Worm (Caenorhabditis elegans) whole organism, late embryonic: Measurements from ENCODE around the gene memi-2.

Experiments
- F13H6.1 ChIP-seq: sonication (generic microtip); optimal IDR thresholded peaks from 2 replicates; lab custom pipeline; 2016; ENCODE audit warnings: missing genetic modification characterization, missing compliant biosample characterization
- ahr-1 ChIP-seq: sonication (generic microtip); optimal IDR thresholded peaks from 2 replicates; lab custom pipeline; 2016; ENCODE audit warnings: missing genetic modification characterization, missing compliant biosample characterization
- ceh-14 ChIP-seq: sonication (generic microtip); optimal IDR thresholded peaks from 2 replicates; lab custom pipeline; 2016; ENCODE audit warnings: missing genotype, missing genetic modification characterization, missing compliant biosample characterization
- ceh-18 ChIP-seq: sonication (generic microtip); optimal IDR thresholded peaks from 2 replicates; lab custom pipeline; 2016; ENCODE audit warnings: missing genetic modification characterization, missing compliant biosample characterization
- ceh-19 ChIP-seq: fragments of 200-800 bp; sonication (Bioruptor generic); optimal IDR thresholded peaks from 2 replicates; lab custom pipeline; 2018; ENCODE audit warnings: mild to moderate bottlenecking, missing genetic modification characterization, missing compliant biosample characterization
- ceh-30 ChIP-seq: fragments of 150-350 bp; optimal IDR thresholded peaks from 2 replicates; lab custom pipeline; 2014; ENCODE audit warnings: missing biosample characterization, missing genetic modification characterization
- che-1 ChIP-seq: sonication (generic microtip); optimal IDR thresholded peaks from 2 replicates; lab custom pipeline; 2016; ENCODE audit warnings: mild to moderate bottlenecking, missing genetic modification characterization, missing compliant biosample characterization
- dmd-4 ChIP-seq: sonication (generic microtip); optimal IDR thresholded peaks from 2 replicates; lab custom pipeline; 2016; ENCODE audit warnings: borderline replicate concordance, missing genetic modification characterization, missing compliant biosample characterization
- dve-1 ChIP-seq: sonication (generic microtip); optimal IDR thresholded peaks from 2 replicates; lab custom pipeline; 2017; ENCODE audit warnings: antibody characterized with exemption, mild to moderate bottlenecking, missing genetic modification characterization, missing compliant biosample characterization
- elt-2 ChIP-seq: sonication (generic microtip); optimal IDR thresholded peaks from 2 replicates; lab custom pipeline; 2016; ENCODE audit warnings: missing genetic modification reagents, missing genetic modification characterization, missing compliant biosample characterization
- elt-4 ChIP-seq: sonication (generic microtip); optimal IDR thresholded peaks from 2 replicates; lab custom pipeline; 2016; ENCODE audit warnings: missing genetic modification characterization, missing compliant biosample characterization
- eyg-1 ChIP-seq: sonication (generic microtip); optimal IDR thresholded peaks from 2 replicates; lab custom pipeline; 2016; ENCODE audit warnings: missing genotype, missing genetic modification characterization, missing compliant biosample characterization
- fkh-10 ChIP-seq: fragments of 150-350 bp; optimal IDR thresholded peaks from 2 replicates; lab custom pipeline; 2014; ENCODE audit warnings: missing biosample characterization, missing genetic modification reagents, missing genetic modification characterization
- fkh-6 ChIP-seq: sonication (generic microtip); optimal IDR thresholded peaks from 2 replicates; lab custom pipeline; 2016; ENCODE audit warnings: missing genetic modification characterization, missing compliant biosample characterization
- gmeb-2 ChIP-seq: sonication (generic microtip); optimal IDR thresholded peaks from 2 replicates; lab custom pipeline; 2016; ENCODE audit warnings: missing genetic modification characterization, inconsistent platforms, missing compliant biosample characterization
- hlh-30 ChIP-seq: sonication (generic microtip); optimal IDR thresholded peaks from 2 replicates; lab custom pipeline; 2017; ENCODE audit warnings: antibody characterized with exemption, missing genetic modification characterization, missing compliant biosample characterization; ENCODE audit not compliant: insufficient read depth
- hlh-8 ChIP-seq: sonication (generic microtip); optimal IDR thresholded peaks from 2 replicates; lab custom pipeline; 2016; ENCODE audit warnings: missing genotype, missing genetic modification characterization, missing compliant biosample characterization
- lim-6 ChIP-seq: sonication (generic microtip); optimal IDR thresholded peaks from 2 replicates; lab custom pipeline; 2016; ENCODE audit warnings: missing genetic modification characterization, missing compliant biosample characterization
- nfya-1 ChIP-seq: sonication (generic microtip); optimal IDR thresholded peaks from 2 replicates; lab custom pipeline; 2017; ENCODE audit warnings: missing genetic modification characterization, mild to moderate bottlenecking, missing compliant biosample characterization, antibody characterized with exemption, moderate library complexity
- nhr-11 ChIP-seq: fragments of 150-350 bp; optimal IDR thresholded peaks from 2 replicates; lab custom pipeline; 2014; ENCODE audit warnings: missing biosample characterization, missing genetic modification characterization
- pag-3 ChIP-seq: sonication (generic microtip); optimal IDR thresholded peaks from 2 replicates; lab custom pipeline; 2016; ENCODE audit warnings: missing compliant biosample characterization, missing genetic modification characterization, borderline replicate concordance
- pha-4 ChIP-seq: fragments of 150-350 bp; optimal IDR thresholded peaks from 2 replicates; lab custom pipeline; 2018; ENCODE audit warnings: missing biosample characterization, missing genetic modification reagents, missing genetic modification characterization
- pqm-1 ChIP-seq: sonication (generic microtip); optimal IDR thresholded peaks from 2 replicates; lab custom pipeline; 2016; ENCODE audit warnings: missing genetic modification characterization, missing compliant biosample characterization
- rnt-1 ChIP-seq: sonication (generic microtip); optimal IDR thresholded peaks from 2 replicates; lab custom pipeline; 2016; ENCODE audit warnings: missing genetic modification characterization, missing compliant biosample characterization
- sdc-2 ChIP-seq: sonication (generic microtip); optimal IDR thresholded peaks from 2 replicates; lab custom pipeline; 2016; ENCODE audit warnings: missing genotype, missing genetic modification characterization, missing compliant biosample characterization
- sox-2 ChIP-seq: fragments of 200-800 bp; sonication (Bioruptor generic); IDR thresholded peaks from 2 replicates; pipeline ENCODE4 v1.3.6; 2022; ENCODE audit warnings: missing genetic modification reagents, missing genetic modification characterization, missing compliant biosample characterization
- tbx-7 ChIP-seq: sonication (generic microtip); optimal IDR thresholded peaks from 2 replicates; lab custom pipeline; 2016; ENCODE audit warnings: missing genotype, missing genetic modification characterization, missing compliant biosample characterization
- ttx-3 ChIP-seq: sonication (generic microtip); optimal IDR thresholded peaks from 2 replicates; lab custom pipeline; 2016; ENCODE audit warnings: missing genetic modification reagents, missing genetic modification characterization, missing compliant biosample characterization
- unc-55 ChIP-seq: sonication (generic microtip); optimal IDR thresholded peaks from 2 replicates; lab custom pipeline; 2017; ENCODE audit warnings: missing biosample characterization, missing genetic modification reagents, missing genetic modification characterization
- unc-86 ChIP-seq: sonication (generic microtip); optimal IDR thresholded peaks from 2 replicates; lab custom pipeline; 2016; ENCODE audit warnings: missing genetic modification characterization, missing compliant biosample characterization

Gene memi-2

DNA sequence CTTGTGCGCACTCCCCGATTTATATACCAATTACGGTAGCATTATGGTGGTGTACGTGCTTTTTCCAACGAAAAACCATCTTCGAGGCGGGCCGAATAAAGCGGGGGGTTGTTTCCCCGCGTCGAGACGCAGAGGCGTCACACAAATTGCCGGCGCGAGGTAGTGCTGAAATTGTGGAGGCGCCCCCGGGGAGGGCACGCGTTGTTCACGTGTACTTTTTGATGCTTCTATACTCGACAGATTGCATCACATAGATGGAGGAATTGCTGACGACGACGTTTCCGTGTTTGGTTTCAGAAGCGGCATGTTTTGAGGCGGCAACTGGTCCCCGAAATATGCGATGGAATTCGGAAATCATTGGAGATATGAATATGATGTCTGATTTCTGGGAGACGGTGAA lies 5.1 kb downstream of the memi-2 start (continued):
- TF ChIP-seq ttx-3 = no peak
- TF ChIP-seq nfya-1 (tag; lab: Kevin White, UChicago) = peak; percentile 45
- no peak for TF ChIP-seq gmeb-2 (tag; lab: Kevin White, UChicago)
- no peak for TF ChIP-seq ceh-14
- TF ChIP-seq F13H6.1 (tag; lab: Kevin White, UChicago) = no peak
- no peak for TF ChIP-seq ceh-19 (GFP tag; lab: Kevin White, UChicago)
- peak; percentile 37 for TF ChIP-seq hlh-30
- TF ChIP-seq elt-4 (tag; lab: Kevin White, UChicago) = no peak
- no peak for TF ChIP-seq ceh-30 (tag; lab: Kevin White, UChicago)
- TF ChIP-seq eyg-1 = no peak
- no peak for TF ChIP-seq fkh-10 (GFP tag; lab: Kevin White, UChicago)
- peak; percentile 48 for TF ChIP-seq dve-1 (tag; lab: Kevin White, UChicago)
- TF ChIP-seq rnt-1 (tag; lab: Kevin White, UChicago) = peak; percentile 16
- no peak for TF ChIP-seq sox-2
- no peak for TF ChIP-seq sdc-2 (tag; lab: Kevin White, UChicago)
- no peak for TF ChIP-seq che-1 (tag; lab: Kevin White, UChicago)
- no peak for TF ChIP-seq hlh-8 (tag; lab: Kevin White, UChicago)
- TF ChIP-seq dmd-4 (tag; lab: Kevin White, UChicago) = no peak

DNA sequence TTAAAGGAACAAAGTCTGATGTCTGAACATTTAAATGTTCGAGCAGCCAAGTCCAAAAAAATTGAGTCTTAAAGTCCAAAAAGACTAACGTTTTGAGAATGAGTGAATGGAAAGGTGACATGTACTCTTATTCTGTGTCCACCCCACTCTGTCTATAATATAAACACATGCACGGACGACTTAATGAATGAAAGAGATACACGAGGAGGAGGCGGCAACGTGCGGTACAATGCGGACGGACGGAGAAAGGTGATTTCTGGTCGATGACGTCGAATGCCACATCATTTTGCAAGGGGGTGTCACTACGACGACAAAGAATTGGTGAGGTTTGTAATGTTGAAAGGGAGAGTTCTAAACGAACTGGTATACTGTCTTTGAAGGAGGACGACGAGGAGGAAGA lies 5.6 kb downstream of the memi-2 start:
- no peak for TF ChIP-seq tbx-7 (tag; lab: Kevin White, UChicago)
- no peak for TF ChIP-seq lim-6 (tag; lab: Kevin White, UChicago)
- peak; percentile 17 for TF ChIP-seq unc-55 (GFP tag; lab: Kevin White, UChicago)
- TF ChIP-seq fkh-6 (tag; lab: Kevin White, UChicago) = no peak
- TF ChIP-seq pag-3 (tag; lab: Kevin White, UChicago) = no peak
- TF ChIP-seq, all 69 proteins: peak for 1

DNA sequence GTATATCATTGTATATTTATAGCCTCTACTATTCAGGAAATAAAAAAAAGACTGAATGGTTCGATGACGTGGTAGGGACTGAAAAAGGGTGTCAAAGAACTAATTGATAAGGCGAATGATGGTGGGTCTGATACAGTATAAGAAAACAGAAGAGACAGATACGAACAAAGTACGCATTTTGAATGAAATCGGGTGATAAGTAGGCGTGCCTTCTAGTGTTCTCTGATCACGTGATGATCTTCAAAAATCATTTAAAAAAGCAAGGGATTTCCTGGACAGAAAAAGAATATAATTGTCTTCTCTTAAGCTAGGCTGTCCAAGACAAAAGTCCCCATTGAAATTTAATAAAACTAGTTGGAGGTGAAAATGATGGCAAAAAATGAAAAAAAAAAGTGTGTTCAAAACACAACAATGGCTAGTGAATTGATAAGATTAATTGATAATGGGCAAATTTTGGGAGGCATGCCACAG lies 7.0 kb downstream of the memi-2 start:
- TF ChIP-seq fkh-10 (GFP tag; lab: Kevin White, UChicago) (no peak), hlh-30 (peak; percentile 3), ahr-1 (tag; lab: Kevin White, UChicago) (no peak), dve-1 (tag; lab: Kevin White, UChicago) (peak; percentile 22), elt-2 (peak; percentile 58)

DNA sequence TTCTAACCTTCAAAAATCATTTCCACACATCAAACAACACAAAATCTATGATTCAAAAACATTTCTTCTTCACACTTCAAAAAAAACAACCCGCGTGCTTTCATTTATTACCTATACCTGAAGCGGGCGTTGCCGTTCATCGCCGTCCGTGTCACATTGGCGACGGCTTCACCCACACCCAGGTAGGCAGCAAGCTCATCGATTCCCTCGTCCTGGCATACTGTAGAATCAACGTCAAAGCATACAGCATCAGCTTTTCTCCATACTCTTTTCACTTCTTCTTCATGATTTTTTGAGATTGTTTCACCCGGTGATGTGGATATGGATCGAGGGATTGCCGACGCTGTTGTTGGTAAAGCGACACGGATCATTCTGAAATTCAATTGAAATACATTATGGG lies 8.1 kb downstream of the memi-2 start:
- no peak for TF ChIP-seq ceh-18 (tag; lab: Kevin White, UChicago)

DNA sequence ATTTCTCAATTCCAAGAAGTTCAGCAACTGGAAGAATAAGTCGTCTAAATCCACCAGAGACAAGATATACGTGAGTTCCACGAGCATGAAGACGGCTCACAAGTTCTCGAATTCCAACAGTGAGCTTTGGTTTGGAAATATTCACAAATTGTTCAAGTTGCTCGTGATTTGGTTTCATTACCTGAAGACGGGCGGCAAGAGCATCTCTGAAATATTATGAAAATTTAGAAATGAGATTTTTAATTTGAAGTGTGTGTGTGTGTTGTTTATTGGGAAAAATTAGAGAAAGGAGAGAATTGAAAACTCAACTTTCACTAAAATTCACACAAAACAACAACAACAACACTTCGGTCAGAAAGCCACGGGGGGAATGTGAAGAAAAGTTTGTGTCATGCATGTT lies 9.5 kb downstream of the memi-2 start:
- TF ChIP-seq unc-55 (GFP tag; lab: Kevin White, UChicago) (no peak), sdc-2 (tag; lab: Kevin White, UChicago) (no peak), nhr-11 (tag; lab: Kevin White, UChicago) (no peak)

DNA sequence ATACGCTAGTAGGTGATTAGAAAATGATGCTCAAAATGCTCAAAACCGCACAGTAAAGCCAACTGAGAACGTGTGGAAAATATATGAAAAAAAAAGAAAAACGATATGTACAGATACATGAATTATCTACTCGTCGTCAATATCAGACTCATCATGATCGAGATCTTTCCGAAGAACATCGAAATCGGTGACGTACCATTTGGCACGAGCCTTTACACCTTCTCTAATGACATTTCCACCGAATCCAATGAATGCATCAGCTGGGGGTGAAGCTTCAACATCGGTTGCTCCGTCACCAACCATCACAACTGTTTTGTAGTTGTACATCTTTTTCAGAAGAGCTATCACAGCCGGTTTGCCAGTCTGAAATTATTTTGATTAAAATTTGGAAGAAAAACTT lies 11.1 kb downstream of the memi-2 start:
- no peak for TF ChIP-seq pha-4

DNA sequence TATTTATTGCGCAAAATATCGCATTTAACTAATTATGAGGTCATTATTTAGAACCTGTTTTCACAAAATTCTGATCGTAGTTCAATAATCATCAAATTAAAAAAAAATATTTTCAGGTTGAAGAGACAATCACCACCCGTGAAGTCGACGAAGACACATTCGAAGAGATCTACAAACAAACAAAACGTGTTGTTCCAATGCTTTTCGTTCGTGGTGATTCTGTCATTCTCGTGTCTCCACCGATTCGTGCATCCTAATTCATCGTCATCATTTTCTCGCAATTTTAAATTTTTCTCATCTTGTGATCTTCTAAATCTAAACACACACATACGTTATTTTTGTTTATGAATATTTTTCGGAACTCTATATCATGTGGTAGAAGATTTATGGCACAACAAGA lies 11.5 kb downstream of the memi-2 start:
- peak; percentile 35 for TF ChIP-seq dve-1 (tag; lab: Kevin White, UChicago)
- no peak for TF ChIP-seq ceh-18 (tag; lab: Kevin White, UChicago)
- TF ChIP-seq hlh-30 = no peak
- no peak for TF ChIP-seq unc-86
- no peak for TF ChIP-seq pqm-1
